Worm (Caenorhabditis elegans) whole organism, L3 larva: ENCODE measurements around the gene C25H3.11.

Experiments used
- R02D3.7 ChIP-seq: fragments of 150-350 bp; optimal IDR thresholded peaks from 2 replicates; lab custom pipeline; 2014; ENCODE audit warnings: missing biosample characterization, missing genetic modification characterization
- ZK546.5 ChIP-seq: sonication (generic microtip); optimal IDR thresholded peaks from 2 replicates; lab custom pipeline; 2017; ENCODE audit warnings: missing biosample characterization, missing genetic modification characterization
- aly-2 ChIP-seq: fragments of 150-350 bp; optimal IDR thresholded peaks from 2 replicates; lab custom pipeline; 2014; ENCODE audit warnings: missing biosample characterization, missing genetic modification characterization
- ama-1 ChIP-seq: fragments of 150-350 bp; optimal IDR thresholded peaks from 2 replicates; lab custom pipeline; 2018
- ceh-16 ChIP-seq: sonication (generic microtip); optimal IDR thresholded peaks from 2 replicates; lab custom pipeline; 2017; ENCODE audit warnings: missing biosample characterization, missing genetic modification characterization
- ceh-28 ChIP-seq: fragments of 150-350 bp; optimal IDR thresholded peaks from 2 replicates; lab custom pipeline; 2014; ENCODE audit warnings: missing biosample characterization, missing genetic modification reagents, missing genetic modification characterization
- ceh-82 ChIP-seq: fragments of 150-350 bp; optimal IDR thresholded peaks from 2 replicates; lab custom pipeline; 2014; ENCODE audit warnings: missing biosample characterization, missing genetic modification characterization
- ceh-9 ChIP-seq: sonication (generic microtip); optimal IDR thresholded peaks from 2 replicates; lab custom pipeline; 2018; ENCODE audit warnings: missing biosample characterization, missing genetic modification characterization
- daf-12 ChIP-seq: fragments of 150-350 bp; optimal IDR thresholded peaks from 2 replicates; lab custom pipeline; 2014; ENCODE audit warnings: missing biosample characterization, missing genetic modification reagents, missing genetic modification characterization
- egl-27 ChIP-seq: sonication (generic microtip); optimal IDR thresholded peaks from 4 replicates; lab custom pipeline; 2017; ENCODE audit warnings: missing biosample characterization, missing genetic modification reagents, missing genetic modification characterization
- egl-5 ChIP-seq: fragments of 150-350 bp; optimal IDR thresholded peaks from 2 replicates; lab custom pipeline; 2017; ENCODE audit warnings: missing biosample characterization, missing genetic modification reagents, missing genetic modification characterization, inconsistent platforms
- elt-1 ChIP-seq: fragments of 150-350 bp; optimal IDR thresholded peaks from 2 replicates; lab custom pipeline; 2014; ENCODE audit warnings: missing biosample characterization, missing genetic modification characterization
- elt-2 ChIP-seq: sonication (generic microtip); optimal IDR thresholded peaks from 2 replicates; lab custom pipeline; 2016; ENCODE audit warnings: missing genetic modification reagents, mild to moderate bottlenecking, missing genetic modification characterization, missing compliant biosample characterization
- elt-3 ChIP-seq, 3 experiments: fragments of 150-350 bp in 1 of 3; sonication (generic microtip) in 2 of 3; optimal IDR thresholded peaks; 2 replicates in 2 of 3; 4 replicates in 1 of 3; lab custom pipeline; 2014 to 2017; ENCODE audit warnings: missing biosample characterization in 3 of 3, missing genetic modification characterization in 3 of 3
- eor-1 ChIP-seq, 2 experiments: fragments of 150-350 bp; optimal IDR thresholded peaks; 2 replicates each; lab custom pipeline; 2014 to 2018; ENCODE audit warnings: missing biosample characterization in 2 of 2, missing genetic modification characterization in 2 of 2
- fkh-10 ChIP-seq: sonication (generic microtip); optimal IDR thresholded peaks from 2 replicates; lab custom pipeline; 2017; ENCODE audit warnings: missing biosample characterization, missing genetic modification reagents, missing genetic modification characterization
- fkh-2 ChIP-seq: fragments of 150-350 bp; optimal IDR thresholded peaks from 2 replicates; lab custom pipeline; 2014; ENCODE audit warnings: missing biosample characterization, missing genetic modification reagents, missing genetic modification characterization
- fos-1 ChIP-seq: fragments of 150-350 bp; optimal IDR thresholded peaks from 2 replicates; lab custom pipeline; 2014; ENCODE audit warnings: missing biosample characterization, missing genetic modification characterization
- hmg-11 ChIP-seq: sonication (generic microtip); optimal IDR thresholded peaks from 2 replicates; lab custom pipeline; 2016; ENCODE audit warnings: missing genetic modification characterization, missing compliant biosample characterization
- jun-1 ChIP-seq: fragments of 150-350 bp; optimal IDR thresholded peaks from 2 replicates; lab custom pipeline; 2014; ENCODE audit warnings: missing biosample characterization, missing genetic modification reagents, missing genetic modification characterization
- lin-15B ChIP-seq: fragments of 150-350 bp; optimal IDR thresholded peaks from 2 replicates; lab custom pipeline; 2014; ENCODE audit warnings: missing biosample characterization, missing genetic modification characterization
- lin-39 ChIP-seq: fragments of 150-350 bp; optimal IDR thresholded peaks from 2 replicates; lab custom pipeline; 2018; ENCODE audit warnings: missing biosample characterization, missing genetic modification reagents, missing genetic modification characterization
- lsy-12 ChIP-seq: sonication (generic microtip); optimal IDR thresholded peaks from 2 replicates; lab custom pipeline; 2016; ENCODE audit warnings: mild to moderate bottlenecking, missing genetic modification characterization, missing compliant biosample characterization
- mdl-1 ChIP-seq: fragments of 150-350 bp; optimal IDR thresholded peaks from 2 replicates; lab custom pipeline; 2014; ENCODE audit warnings: missing biosample characterization, missing genetic modification characterization
- mml-1 ChIP-seq: fragments of 150-350 bp; sonication (generic microtip); optimal IDR thresholded peaks from 3 replicates; lab custom pipeline; 2014; ENCODE audit warnings: missing biosample characterization, missing genetic modification characterization
- nfya-1 ChIP-seq: sonication (generic microtip); optimal IDR thresholded peaks from 2 replicates; lab custom pipeline; 2017; ENCODE audit warnings: missing genetic modification characterization, mild to moderate bottlenecking, missing compliant biosample characterization, antibody characterized with exemption, moderate library complexity; ENCODE audit not compliant: insufficient read depth
- nhr-11 ChIP-seq: fragments of 150-350 bp; optimal IDR thresholded peaks from 2 replicates; lab custom pipeline; 2014; ENCODE audit warnings: missing biosample characterization, missing genetic modification characterization
- nhr-12 ChIP-seq: fragments of 150-350 bp; optimal IDR thresholded peaks from 2 replicates; lab custom pipeline; 2014; ENCODE audit warnings: missing biosample characterization, missing genetic modification characterization
- nhr-23 ChIP-seq: fragments of 150-350 bp; optimal IDR thresholded peaks from 2 replicates; lab custom pipeline; 2014; ENCODE audit warnings: missing biosample characterization, missing genetic modification reagents, missing genetic modification characterization
- nhr-237 ChIP-seq: fragments of 150-350 bp; optimal IDR thresholded peaks from 2 replicates; lab custom pipeline; 2014; ENCODE audit warnings: missing biosample characterization, missing genetic modification characterization
- nhr-25 ChIP-seq: sonication (generic microtip); optimal IDR thresholded peaks from 2 replicates; lab custom pipeline; 2017; ENCODE audit warnings: missing biosample characterization, missing genetic modification characterization
- nhr-28 ChIP-seq: fragments of 150-350 bp; optimal IDR thresholded peaks from 2 replicates; lab custom pipeline; 2014; ENCODE audit warnings: missing biosample characterization, missing genetic modification characterization
- nhr-43 ChIP-seq: sonication (generic microtip); optimal IDR thresholded peaks from 2 replicates; lab custom pipeline; 2016; ENCODE audit warnings: mild to moderate bottlenecking, missing genetic modification characterization, missing compliant biosample characterization; ENCODE audit not compliant: poor library complexity, severe bottlenecking
- nhr-67 ChIP-seq: fragments of 150-350 bp; optimal IDR thresholded peaks from 2 replicates; lab custom pipeline; 2014; ENCODE audit warnings: missing biosample characterization, missing genetic modification characterization
- nhr-76 ChIP-seq: fragments of 150-350 bp; sonication (generic microtip); optimal IDR thresholded peaks from 5 replicates; lab custom pipeline; 2014; ENCODE audit warnings: missing biosample characterization, missing genetic modification characterization
- nhr-77 ChIP-seq: fragments of 150-350 bp; optimal IDR thresholded peaks from 2 replicates; lab custom pipeline; 2014; ENCODE audit warnings: missing biosample characterization, missing genetic modification characterization
- pha-4 ChIP-seq: fragments of 150-350 bp; optimal IDR thresholded peaks from 2 replicates; lab custom pipeline; 2014; ENCODE audit warnings: missing biosample characterization, missing genetic modification reagents, missing genetic modification characterization
- pqm-1 ChIP-seq: fragments of 150-350 bp; optimal IDR thresholded peaks from 2 replicates; lab custom pipeline; 2017; ENCODE audit warnings: missing biosample characterization, missing genetic modification characterization, inconsistent platforms
- sea-2 ChIP-seq: fragments of 150-350 bp; sonication (generic microtip); optimal IDR thresholded peaks from 4 replicates; lab custom pipeline; 2014; ENCODE audit warnings: missing biosample characterization, missing genetic modification reagents, missing genetic modification characterization
- skn-1 ChIP-seq: fragments of 150-350 bp; optimal IDR thresholded peaks from 2 replicates; lab custom pipeline; 2014; ENCODE audit warnings: missing biosample characterization, missing genetic modification characterization
- snpc-4 ChIP-seq: fragments of 150-350 bp; optimal IDR thresholded peaks from 2 replicates; lab custom pipeline; 2014; ENCODE audit warnings: missing biosample characterization, missing genetic modification characterization
- tbx-2 ChIP-seq: sonication (generic microtip); optimal IDR thresholded peaks from 2 replicates; lab custom pipeline; 2016; ENCODE audit warnings: mild to moderate bottlenecking, missing genetic modification characterization, missing compliant biosample characterization
- unc-39 ChIP-seq: sonication (generic microtip); optimal IDR thresholded peaks from 4 replicates; lab custom pipeline; 2017; ENCODE audit warnings: missing biosample characterization, missing genetic modification characterization
- unc-62 ChIP-seq: fragments of 150-350 bp; sonication (generic microtip); optimal IDR thresholded peaks from 4 replicates; lab custom pipeline; 2014; ENCODE audit warnings: missing biosample characterization, missing genetic modification reagents, missing genetic modification characterization
- zag-1 ChIP-seq: fragments of 150-350 bp; optimal IDR thresholded peaks from 2 replicates; lab custom pipeline; 2014; ENCODE audit warnings: missing biosample characterization, missing genetic modification characterization
- ztf-11 ChIP-seq: fragments of 150-350 bp; optimal IDR thresholded peaks from 2 replicates; lab custom pipeline; 2014; ENCODE audit warnings: missing biosample characterization, missing genetic modification characterization
- ztf-4 ChIP-seq: fragments of 150-350 bp; optimal IDR thresholded peaks from 2 replicates; lab custom pipeline; 2014; ENCODE audit warnings: missing biosample characterization, missing genetic modification characterization

Gene C25H3.11

DNA sequence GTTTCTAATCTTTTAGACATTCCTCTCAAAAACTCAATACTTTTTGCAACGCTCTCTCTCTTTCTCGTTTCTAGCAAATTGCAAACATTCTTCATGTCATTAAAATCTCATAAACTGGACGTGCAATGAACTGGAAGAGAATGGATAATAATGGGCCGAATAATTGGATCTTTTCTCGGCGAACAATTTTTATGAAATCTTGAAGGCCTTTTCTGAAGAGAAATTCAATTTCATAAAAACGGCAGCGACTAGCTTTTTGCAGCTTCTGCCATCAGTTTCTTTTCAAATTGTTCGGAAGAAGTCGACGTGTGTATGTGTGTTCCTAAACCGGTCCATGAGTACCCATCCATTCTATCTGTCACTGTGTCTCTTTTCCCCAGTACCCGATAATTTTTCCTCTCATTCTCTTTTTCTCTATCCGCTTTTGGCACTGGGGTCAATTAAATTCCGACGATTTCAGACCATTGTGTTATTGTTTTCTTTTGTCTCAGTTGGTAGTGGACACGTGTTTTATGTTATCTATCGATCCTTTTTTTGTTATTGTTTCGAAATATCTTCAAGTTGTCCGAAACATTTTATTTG lies 13.9 kb upstream of the C25H3.11 start:
- no peak for TF ChIP-seq elt-1 (tag; lab: Kevin White, UChicago)
- TF ChIP-seq mml-1 (tag; lab: Kevin White, UChicago) = no peak
- TF ChIP-seq unc-39 (tag; lab: Kevin White, UChicago) = no peak
- peak; percentile 62 for TF ChIP-seq nhr-25 (tag; lab: Kevin White, UChicago)
- TF ChIP-seq nhr-237 = no peak
- TF ChIP-seq ceh-82 = no peak
- TF ChIP-seq fos-1 (tag; lab: Kevin White, UChicago) = no peak
- no peak for TF ChIP-seq ztf-4 (tag; lab: Kevin White, UChicago)
- no peak for TF ChIP-seq nfya-1 (tag; lab: Kevin White, UChicago)
- TF ChIP-seq nhr-23 (tag; lab: Kevin White, UChicago) = peak; percentile 13
- TF ChIP-seq elt-3 (tag; optimal IDR thresholded peaks at IDR 0.05; lab: Kevin White, UChicago) = no peak
- TF ChIP-seq unc-62 (GFP tag; lab: Kevin White, UChicago) = no peak
- no peak for TF ChIP-seq pqm-1 (tag; lab: Kevin White, UChicago)
- TF ChIP-seq hmg-11 (tag; lab: Kevin White, UChicago) = peak; percentile 30
- no peak for TF ChIP-seq lin-15B (tag; lab: Kevin White, UChicago)
- no peak for TF ChIP-seq ceh-28 (tag; lab: Kevin White, UChicago)
- no peak for TF ChIP-seq mdl-1 (tag; lab: Kevin White, UChicago)
- peak; percentile 11 for TF ChIP-seq snpc-4 (tag; lab: Kevin White, UChicago)
- no peak for TF ChIP-seq ceh-9 (tag; lab: Kevin White, UChicago)
- no peak for TF ChIP-seq fkh-10
- no peak for TF ChIP-seq ceh-16 (tag; lab: Kevin White, UChicago)
- TF ChIP-seq egl-5 (tag; lab: Kevin White, UChicago) = peak; percentile 91

DNA sequence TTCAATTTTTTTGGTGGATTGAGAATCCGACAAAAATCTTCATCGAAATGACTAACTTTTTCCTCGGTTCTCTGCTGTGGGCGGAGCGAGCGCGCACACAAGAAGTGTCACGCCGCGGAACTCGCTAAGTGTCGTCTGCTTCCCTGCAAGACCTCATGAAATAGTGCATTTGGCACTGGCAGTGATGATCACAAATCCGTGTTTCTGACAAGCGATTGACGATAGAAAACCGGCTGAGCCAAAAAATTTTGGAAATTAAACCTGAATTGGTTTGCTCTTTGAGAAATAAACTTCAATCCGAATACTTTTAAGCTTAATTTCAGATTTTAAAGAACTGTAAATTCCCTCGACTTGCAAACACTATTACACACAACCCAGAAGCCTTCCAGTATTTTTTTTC lies 12.6 kb upstream of the C25H3.11 start:
- TF ChIP-seq nhr-43 (tag; lab: Kevin White, UChicago) (peak; percentile 68), nhr-77 (tag; lab: Kevin White, UChicago) (peak; percentile 41), ceh-82 (peak; percentile 40), pha-4 (tag; lab: Kevin White, UChicago) (peak; percentile 42), nhr-67 (tag; lab: Kevin White, UChicago) (no peak), nfya-1 (tag; lab: Kevin White, UChicago) (peak; percentile 78), nhr-11 (tag; lab: Kevin White, UChicago) (no peak), unc-62 (GFP tag; lab: Kevin White, UChicago) (no peak), lsy-12 (tag; lab: Kevin White, UChicago) (peak; percentile 0), egl-5 (tag; lab: Kevin White, UChicago) (no peak), nhr-12 (tag; lab: Kevin White, UChicago) (no peak), nhr-28 (tag; lab: Kevin White, UChicago) (no peak), elt-3 (tag; optimal IDR thresholded peaks at IDR 0.05; lab: Kevin White, UChicago) (no peak), ZK546.5 (tag; lab: Kevin White, UChicago) (no peak), ztf-11 (tag; lab: Kevin White, UChicago) (no peak), ztf-4 (tag; lab: Kevin White, UChicago) (no peak), mml-1 (tag; lab: Kevin White, UChicago) (no peak), jun-1 (tag; lab: Kevin White, UChicago) (no peak), aly-2 (peak; percentile 81), fos-1 (tag; lab: Kevin White, UChicago) (no peak), pqm-1 (tag; lab: Kevin White, UChicago) (peak; percentile 40), ceh-16 (tag; lab: Kevin White, UChicago) (no peak), ceh-28 (tag; lab: Kevin White, UChicago) (peak; percentile 14), elt-1 (tag; lab: Kevin White, UChicago) (no peak), lin-39 (tag; lab: Kevin White, UChicago) (peak; percentile 10), R02D3.7 (tag; lab: Kevin White, UChicago) (peak; percentile 50), fkh-2 (tag; lab: Kevin White, UChicago) (no peak), egl-27 (tag; lab: Kevin White, UChicago) (no peak), skn-1 (tag; lab: Kevin White, UChicago) (peak; percentile 26), lin-15B (tag; lab: Kevin White, UChicago) (peak; percentile 29), nhr-23 (tag; lab: Kevin White, UChicago) (peak; percentile 81), elt-2 (tag; lab: Kevin White, UChicago) (peak; percentile 71), hmg-11 (tag; lab: Kevin White, UChicago) (peak; percentile 39), unc-39 (tag; lab: Kevin White, UChicago) (no peak), ceh-9 (tag; lab: Kevin White, UChicago) (no peak), tbx-2 (tag; lab: Kevin White, UChicago) (peak; percentile 38), snpc-4 (tag; lab: Kevin White, UChicago) (peak; percentile 99), zag-1 (tag; lab: Kevin White, UChicago) (no peak), daf-12 (tag; lab: Kevin White, UChicago) (no peak), eor-1 (tag; optimal IDR thresholded peaks at IDR 0.05; lab: Kevin White, UChicago) (no peak), mdl-1 (tag; lab: Kevin White, UChicago) (no peak), ama-1 (peak; percentile 96), fkh-10 (no peak), sea-2 (no peak), nhr-237 (no peak), nhr-25 (tag; lab: Kevin White, UChicago) (peak; percentile 59), nhr-76 (tag; lab: Kevin White, UChicago) (no peak)
